Fruit fly (Drosophila melanogaster): ENCODE results near the gene CG32191.
A peak's percentile ranks its signal among the peaks of the same experiment; 100 is the strongest.

The CG32191 gene

dm6 chr3L:17802107-17802506 lies 6.8 kb downstream of the CG32191 start, which contains the start of gene NUCB1 (continued):
- TF ChIP-seq CG9215 (GFP tag; IDR thresholded peaks at IDR 0.05) (no peak), CG31365 (tag; optimal IDR thresholded peaks at IDR 0.05) (no peak), sob (GFP tag; IDR thresholded peaks at IDR 0.05) (peak; percentile 68), H2.0 (GFP tag; IDR thresholded peaks at IDR 0.05) (no peak), ewg (GFP tag; optimal IDR thresholded peaks at IDR 0.05) (no peak), CG6683 (GFP tag; optimal IDR thresholded peaks at IDR 0.05) (no peak), CG13775 (GFP tag; optimal IDR thresholded peaks at IDR 0.05) (no peak), CG7963 (GFP tag; IDR thresholded peaks at IDR 0.05; ENCODE audit: partially characterized antibody) (no peak), NfI (GFP tag; optimal IDR thresholded peaks at IDR 0.05) (peak; percentile 64), D (optimal IDR thresholded peaks at IDR 0.05) (peak; percentile 11), D (GFP tag; optimal IDR thresholded peaks at IDR 0.05) (no peak), da (GFP tag; optimal IDR thresholded peaks at IDR 0.05) (no peak), CG11247 (GFP tag; IDR thresholded peaks at IDR 0.05) (no peak), kni (GFP tag; optimal IDR thresholded peaks at IDR 0.05) (no peak), Deaf1 (tag; optimal IDR thresholded peaks at IDR 0.05) (no peak), CG1647 (GFP tag; optimal IDR thresholded peaks at IDR 0.05) (peak; percentile 31), Lhr (GFP tag; optimal IDR thresholded peaks at IDR 0.05) (peak; percentile 85), ci (GFP tag; IDR thresholded peaks at IDR 0.05) (peak; percentile 60), bab2 (GFP tag; optimal IDR thresholded peaks at IDR 0.05) (peak; percentile 16), Atf6 (GFP tag; IDR thresholded peaks at IDR 0.05) (peak; percentile 24; the same call in 1 of the 2 replicates), CG34376 (GFP tag; optimal IDR thresholded peaks at IDR 0.05) (no peak), sens (GFP tag) (peak; percentile 79), lov (optimal IDR thresholded peaks at IDR 0.05) (no peak), lov (GFP tag; IDR thresholded peaks at IDR 0.05) (0 out of 3 replicates have a peak, but pooled peaks have one; percentile 49), CG10209 (GFP tag; optimal IDR thresholded peaks at IDR 0.05) (peak; percentile 36), CG31224 (GFP tag; IDR thresholded peaks at IDR 0.05) (no peak), CG8281 (tag; optimal IDR thresholded peaks at IDR 0.05) (no peak), CG9797 (GFP tag; optimal IDR thresholded peaks at IDR 0.05) (peak; percentile 89), ro (GFP tag; IDR thresholded peaks at IDR 0.05) (no peak), CG30431 (GFP tag; optimal IDR thresholded peaks at IDR 0.05) (no peak), jigr1 (GFP tag; IDR thresholded peaks at IDR 0.05) (no peak), CG4282 (GFP tag; optimal IDR thresholded peaks at IDR 0.05) (no peak), Hr51 (GFP tag; optimal IDR thresholded peaks at IDR 0.05) (peak in 1 of 2 experiments; percentile 22), CG6689 (GFP tag; IDR thresholded peaks at IDR 0.05) (no peak), Awh (GFP tag; IDR thresholded peaks at IDR 0.05) (peak; percentile 36; the same call in 1 of the 2 replicates), amos (GFP tag; IDR thresholded peaks at IDR 0.05; ENCODE audit: partially characterized antibody) (no peak), CG18262 (tag; optimal IDR thresholded peaks at IDR 0.05) (no peak), trh (GFP tag; optimal IDR thresholded peaks at IDR 0.05) (no peak), CG16813 (GFP tag; IDR thresholded peaks at IDR 0.05; ENCODE audit: partially characterized antibody) (0 out of 3 replicates have a peak, but pooled peaks have one; percentile 4), cwo (GFP tag; optimal IDR thresholded peaks at IDR 0.05) (no peak), CG42726 (GFP tag; IDR thresholded peaks at IDR 0.05; ENCODE audit: partially characterized antibody) (no peak), tgo (GFP tag; IDR thresholded peaks at IDR 0.05) (no peak), zen (tag; optimal IDR thresholded peaks at IDR 0.05) (peak; percentile 46), CG4404 (GFP tag; IDR thresholded peaks at IDR 0.05) (no peak), dan (GFP tag; IDR thresholded peaks at IDR 0.05) (no peak), CG7357 (GFP tag; IDR thresholded peaks at IDR 0.05) (no peak), psq (GFP tag; optimal IDR thresholded peaks at IDR 0.05) (no peak), CG12769 (tag; optimal IDR thresholded peaks at IDR 0.05) (no peak), Ets65A (GFP tag) (peak; percentile 92), Camta (GFP tag; optimal IDR thresholded peaks at IDR 0.05) (peak; percentile 15), CG10654 (GFP tag; optimal IDR thresholded peaks at IDR 0.05) (peak; percentile 15), kah (GFP tag; optimal IDR thresholded peaks at IDR 0.05) (no peak)

All from whole organism, embryonic.